Fruit fly (Drosophila melanogaster) whole organism, embryonic: ENCODE data around the gene Mst89B.

Experiments used
- CG13123 ChIP-seq: fragments of 200-800 bp; sonication (Bioruptor generic); optimal IDR thresholded peaks from 2 replicates; lab custom pipeline; 2016; ENCODE audit warnings: missing biosample characterization, missing genetic modification characterization
- CG7357 ChIP-seq: fragments of 200-800 bp; sonication (Bioruptor generic); IDR thresholded peaks from 3 replicates; pipeline ENCODE4 v1.3.6; 2022; ENCODE audit warnings: missing biosample characterization, missing genetic modification characterization
- Eip74EF ChIP-seq, 2 experiments: fragments of 200-800 bp in 1 of 2; fragments of >200 bp in 1 of 2; sonication (Bioruptor generic) in 1 of 2; optimal IDR thresholded peaks; 2 replicates each; lab custom pipeline; 2017 to 2019; ENCODE audit warnings: missing biosample characterization in 2 of 2, missing genetic modification characterization in 2 of 2, mild to moderate bottlenecking in 1 of 2, moderate library complexity in 1 of 2
- Lpt ChIP-seq: fragments of >200 bp; optimal IDR thresholded peaks from 2 replicates; lab custom pipeline; 2018; ENCODE audit warnings: missing biosample characterization, missing genetic modification characterization
- fd3F ChIP-seq: fragments of 200-800 bp; sonication (Bioruptor generic); optimal IDR thresholded peaks from 2 replicates; lab custom pipeline; 2018; ENCODE audit warnings: missing biosample characterization, mild to moderate bottlenecking, missing genetic modification characterization, moderate library complexity
- ro ChIP-seq: fragments of 200-800 bp; sonication (Bioruptor generic); IDR thresholded peaks from 2 replicates; pipeline ENCODE4 v1.3.6; 2022; ENCODE audit warnings: missing biosample characterization, missing genetic modification characterization
- zen ChIP-seq: fragments of 200-800 bp; sonication (Bioruptor generic); optimal IDR thresholded peaks from 3 replicates; lab custom pipeline; 2018; ENCODE audit warnings: missing biosample characterization, mild to moderate bottlenecking, missing genetic modification characterization, moderate library complexity

DNA sequence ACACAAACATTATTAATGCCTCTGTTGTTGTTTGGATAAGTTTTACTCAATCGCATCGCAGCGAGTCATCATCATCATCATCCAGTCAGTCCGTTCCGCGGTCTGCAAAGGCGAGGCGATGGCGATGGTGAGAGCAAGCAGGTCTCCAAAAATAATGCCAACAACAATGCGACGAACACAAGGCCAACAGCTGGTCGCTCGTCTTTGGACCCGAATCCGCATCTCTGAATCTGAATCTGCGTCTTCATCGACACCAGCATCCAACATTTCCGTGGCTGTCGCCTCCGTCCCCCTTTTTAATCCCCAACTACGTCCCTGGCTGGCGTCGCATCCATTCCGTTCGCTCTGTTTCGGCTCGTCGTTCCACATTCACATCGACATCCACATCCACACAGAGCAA is 32.5 kb upstream of the Mst89B start:
- no peak for TF ChIP-seq Lpt
- TF ChIP-seq Eip74EF (GFP tag; optimal IDR thresholded peaks at IDR 0.05; lab: Kevin White, UChicago), result no peak
- no peak for TF ChIP-seq fd3F (GFP tag; lab: Kevin White, UChicago)
- TF ChIP-seq CG13123 (GFP tag; lab: Kevin White, UChicago), result no peak
- no peak for TF ChIP-seq ro (GFP tag; lab: Robert Waterston, UW)
- TF ChIP-seq zen (tag; lab: Kevin White, UChicago), result no peak
- TF ChIP-seq CG7357 (GFP tag; lab: Robert Waterston, UW), result no peak
